Fruit fly (Drosophila melanogaster) whole organism, embryonic: Measurements from ENCODE around the gene UbcE2H.

ENCODE experiments used
- Atf6 ChIP-seq: fragments of 200-800 bp; sonication (Bioruptor generic); IDR thresholded peaks from 2 replicates; pipeline ENCODE4 v1.3.6; 2022; ENCODE audit warnings: missing biosample characterization, missing genetic modification characterization
- B-H2 ChIP-seq: fragments of 200-800 bp; sonication (Bioruptor generic); optimal IDR thresholded peaks from 2 replicates; lab custom pipeline; 2018; ENCODE audit warnings: missing biosample characterization, mild to moderate bottlenecking, missing genetic modification characterization
- CG10321 ChIP-seq: fragments of 200-800 bp; sonication (Bioruptor generic); IDR thresholded peaks from 2 replicates; pipeline ENCODE4 v1.3.6; 2022; ENCODE audit warnings: missing biosample characterization, missing genetic modification characterization
- CG10431 ChIP-seq: fragments of 200-800 bp; sonication (Bioruptor generic); optimal IDR thresholded peaks from 3 replicates; lab custom pipeline; 2018; ENCODE audit warnings: missing biosample characterization, mild to moderate bottlenecking, missing genetic modification characterization
- CG11398 ChIP-seq: fragments of 200-800 bp; sonication (Bioruptor generic); optimal IDR thresholded peaks from 2 replicates; lab custom pipeline; 2016; ENCODE audit warnings: missing biosample characterization, missing genetic modification characterization
- CG12071 ChIP-seq: fragments of 200-800 bp; sonication (Bioruptor generic); optimal IDR thresholded peaks from 3 replicates; lab custom pipeline; 2018; ENCODE audit warnings: missing biosample characterization, mild to moderate bottlenecking, missing genetic modification characterization
- CG12769 ChIP-seq: fragments of 200-800 bp; sonication (Bioruptor generic); optimal IDR thresholded peaks from 2 replicates; lab custom pipeline; 2019; ENCODE audit warnings: missing biosample characterization, mild to moderate bottlenecking, missing genetic modification characterization, moderate library complexity
- CG13424 ChIP-seq: fragments of 200-800 bp; sonication (Bioruptor generic); optimal IDR thresholded peaks from 2 replicates; lab custom pipeline; 2019; ENCODE audit warnings: missing biosample characterization, mild to moderate bottlenecking, missing genetic modification characterization, moderate library complexity
- CG15073 ChIP-seq: fragments of 200-800 bp; sonication (Bioruptor generic); optimal IDR thresholded peaks from 2 replicates; lab custom pipeline; 2016; ENCODE audit warnings: missing biosample characterization, missing genetic modification characterization
- CG17612 ChIP-seq: fragments of 200-800 bp; sonication (Bioruptor generic); IDR thresholded peaks from 2 replicates; pipeline ENCODE4 v1.3.6; 2022; ENCODE audit warnings: missing biosample characterization, missing genetic modification characterization
- CG3838 ChIP-seq: fragments of 200-800 bp; sonication (Bioruptor generic); optimal IDR thresholded peaks from 3 replicates; lab custom pipeline; 2016; ENCODE audit warnings: missing biosample characterization, missing genetic modification characterization
- CG4328 ChIP-seq: fragments of 200-800 bp; sonication (Bioruptor generic); optimal IDR thresholded peaks from 3 replicates; lab custom pipeline; 2017; ENCODE audit warnings: missing biosample characterization, missing genetic modification reagents, missing genetic modification characterization
- CG6654 ChIP-seq: fragments of 200-800 bp; sonication (Bioruptor generic); optimal IDR thresholded peaks from 2 replicates; lab custom pipeline; 2017; ENCODE audit warnings: missing biosample characterization, mild to moderate bottlenecking, missing genetic modification characterization
- CG7357 ChIP-seq: fragments of 200-800 bp; sonication (Bioruptor generic); IDR thresholded peaks from 3 replicates; pipeline ENCODE4 v1.3.6; 2022; ENCODE audit warnings: missing biosample characterization, missing genetic modification characterization
- CG7556 ChIP-seq: fragments of 200-800 bp; sonication (Bioruptor generic); optimal IDR thresholded peaks from 2 replicates; lab custom pipeline; 2017; ENCODE audit warnings: missing biosample characterization, mild to moderate bottlenecking, missing genetic modification characterization
- CG7928 ChIP-seq: fragments of 200-800 bp; sonication (Bioruptor generic); optimal IDR thresholded peaks from 2 replicates; lab custom pipeline; 2017; ENCODE audit warnings: missing biosample characterization, mild to moderate bottlenecking, missing genetic modification characterization
- CG8089 ChIP-seq: fragments of 200-800 bp; sonication (Bioruptor generic); optimal IDR thresholded peaks from 3 replicates; lab custom pipeline; 2016; ENCODE audit warnings: missing biosample characterization, missing genetic modification characterization
- CG8924 ChIP-seq: fragments of 200-800 bp; optimal IDR thresholded peaks from 3 replicates; lab custom pipeline; 2019; ENCODE audit warnings: missing biosample characterization, mild to moderate bottlenecking, missing genetic modification characterization, moderate library complexity
- CG9609 ChIP-seq: fragments of 200-800 bp; sonication (Bioruptor generic); optimal IDR thresholded peaks from 3 replicates; lab custom pipeline; 2016; ENCODE audit warnings: missing biosample characterization, missing genetic modification characterization
- CG9727 ChIP-seq: fragments of 200-800 bp; sonication (Bioruptor generic); optimal IDR thresholded peaks from 3 replicates; lab custom pipeline; 2017; ENCODE audit warnings: missing biosample characterization, mild to moderate bottlenecking, missing genetic modification characterization
- CrebB ChIP-seq: fragments of 200-800 bp; sonication (Bioruptor generic); optimal IDR thresholded peaks from 3 replicates; lab custom pipeline; 2018; ENCODE audit warnings: missing biosample characterization, mild to moderate bottlenecking, missing genetic modification characterization
- Deaf1 ChIP-seq: fragments of 200-800 bp; optimal IDR thresholded peaks from 3 replicates; lab custom pipeline; 2019; ENCODE audit warnings: missing biosample characterization, mild to moderate bottlenecking, missing genetic modification characterization, moderate library complexity
- Dfd ChIP-seq, 2 experiments: fragments of >200 bp; optimal IDR thresholded peaks; 2 replicates each; lab custom pipeline; 2017; ENCODE audit warnings: missing biosample characterization in 2 of 2, missing genetic modification characterization in 2 of 2
- Hr39 ChIP-seq: fragments of >200 bp; optimal IDR thresholded peaks from 2 replicates; lab custom pipeline; 2017
- Kr ChIP-seq: fragments of 200-800 bp; sonication (Bioruptor generic); optimal IDR thresholded peaks from 2 replicates; lab custom pipeline; 2017; ENCODE audit warnings: missing biosample characterization, mild to moderate bottlenecking, missing genetic modification characterization
- Side ChIP-seq: fragments of 200-800 bp; sonication (Bioruptor generic); optimal IDR thresholded peaks from 2 replicates; lab custom pipeline; 2016; ENCODE audit warnings: missing biosample characterization, missing genetic modification characterization
- TFAM ChIP-seq: fragments of 200-800 bp; sonication (Bioruptor generic); optimal IDR thresholded peaks from 2 replicates; lab custom pipeline; 2017; ENCODE audit warnings: missing biosample characterization, missing genetic modification characterization, inconsistent platforms
- ac ChIP-seq: fragments of 200-800 bp; sonication (Bioruptor generic); optimal IDR thresholded peaks from 3 replicates; lab custom pipeline; 2017; ENCODE audit warnings: missing biosample characterization, mild to moderate bottlenecking, missing genetic modification characterization
- ap ChIP-seq: fragments of 200-800 bp; sonication (Bioruptor generic); IDR thresholded peaks from 2 replicates; pipeline ENCODE4 v1.3.6; 2022; ENCODE audit warnings: missing biosample characterization, missing genetic modification characterization
- br ChIP-seq: fragments of >200 bp; optimal IDR thresholded peaks from 2 replicates; lab custom pipeline; 2017
- cg ChIP-seq: fragments of 200-800 bp; sonication (Bioruptor generic); optimal IDR thresholded peaks from 3 replicates; lab custom pipeline; 2019; ENCODE audit warnings: missing biosample characterization, mild to moderate bottlenecking, missing genetic modification characterization, moderate library complexity
- ci ChIP-seq: fragments of 200-800 bp; sonication (Bioruptor generic); IDR thresholded peaks from 3 replicates; pipeline ENCODE4 v1.3.6; 2022; ENCODE audit warnings: missing biosample characterization, missing genetic modification characterization
- esg ChIP-seq: fragments of 200-800 bp; sonication (Bioruptor generic); conservative IDR thresholded peaks from 2 replicates; pipeline ENCODE4 v1.3.6; 2022; ENCODE audit warnings: missing biosample characterization, missing genetic modification characterization
- fd3F ChIP-seq: fragments of 200-800 bp; sonication (Bioruptor generic); optimal IDR thresholded peaks from 2 replicates; lab custom pipeline; 2018; ENCODE audit warnings: missing biosample characterization, mild to moderate bottlenecking, missing genetic modification characterization, moderate library complexity
- ftz-f1 ChIP-seq: fragments of 200-800 bp; sonication (Bioruptor generic); optimal IDR thresholded peaks from 2 replicates; lab custom pipeline; 2016; ENCODE audit warnings: missing biosample characterization, missing genetic modification characterization
- insv ChIP-seq, 2 experiments: fragments of 200-800 bp; sonication (Bioruptor generic); optimal IDR thresholded peaks; 3 replicates each; lab custom pipeline; 2016 to 2018; ENCODE audit warnings: missing biosample characterization in 2 of 2, missing genetic modification characterization in 2 of 2
- klu ChIP-seq: fragments of 200-800 bp; sonication (Bioruptor generic); IDR thresholded peaks from 2 replicates; pipeline ENCODE4 v1.3.6; 2022; ENCODE audit warnings: missing biosample characterization, missing genetic modification characterization
- nmo ChIP-seq: fragments of 200-800 bp; sonication (Bioruptor generic); optimal IDR thresholded peaks from 2 replicates; lab custom pipeline; 2018; ENCODE audit warnings: missing biosample characterization, mild to moderate bottlenecking, missing genetic modification characterization, moderate library complexity
- onecut ChIP-seq: fragments of 200-800 bp; sonication (Bioruptor generic); IDR thresholded peaks from 2 replicates; pipeline ENCODE4 v1.3.6; 2022; ENCODE audit warnings: missing biosample characterization, missing genetic modification characterization
- pnt ChIP-seq: fragments of 200-800 bp; sonication (Bioruptor generic); optimal IDR thresholded peaks from 3 replicates; lab custom pipeline; 2016; ENCODE audit warnings: missing biosample characterization, missing genetic modification characterization
- pum ChIP-seq: fragments of 200-800 bp; sonication (Bioruptor generic); optimal IDR thresholded peaks from 2 replicates; lab custom pipeline; 2016; ENCODE audit warnings: missing biosample characterization, missing genetic modification characterization
- scrt ChIP-seq: fragments of 200-800 bp; sonication (Bioruptor generic); optimal IDR thresholded peaks from 2 replicates; lab custom pipeline; 2018; ENCODE audit warnings: missing biosample characterization, mild to moderate bottlenecking, missing genetic modification characterization, moderate library complexity
- sima ChIP-seq: fragments of 200-800 bp; sonication (Bioruptor generic); optimal IDR thresholded peaks from 2 replicates; lab custom pipeline; 2016; ENCODE audit warnings: missing biosample characterization, missing genetic modification characterization
- slou ChIP-seq: fragments of 200-800 bp; sonication (Bioruptor generic); optimal IDR thresholded peaks from 3 replicates; lab custom pipeline; 2016; ENCODE audit warnings: missing biosample characterization, missing genetic modification characterization
- sr ChIP-seq: fragments of 200-800 bp; sonication (Bioruptor generic); IDR thresholded peaks from 3 replicates; pipeline ENCODE4 v1.3.6; 2022; ENCODE audit warnings: missing biosample characterization, missing genetic modification characterization
- tll ChIP-seq, 2 experiments: fragments of 200-800 bp in 1 of 2; fragments of >200 bp in 1 of 2; sonication (Bioruptor generic) in 1 of 2; optimal IDR thresholded peaks; 2 replicates each; lab custom pipeline; 2017 to 2019; ENCODE audit warnings: missing biosample characterization in 2 of 2, missing genetic modification characterization in 2 of 2, mild to moderate bottlenecking in 1 of 2, moderate library complexity in 1 of 2
- trh ChIP-seq: fragments of 200-800 bp; sonication (Bioruptor generic); optimal IDR thresholded peaks from 2 replicates; lab custom pipeline; 2016; ENCODE audit warnings: missing biosample characterization, missing genetic modification characterization
- tup ChIP-seq: fragments of 200-800 bp; sonication (Bioruptor generic); optimal IDR thresholded peaks from 2 replicates; lab custom pipeline; 2016; ENCODE audit warnings: missing biosample characterization, mild to moderate bottlenecking, missing genetic modification characterization, moderate library complexity
- unc-4 ChIP-seq: fragments of 200-800 bp; sonication (Bioruptor generic); IDR thresholded peaks from 2 replicates; pipeline ENCODE4 v1.3.6; 2022; ENCODE audit warnings: missing biosample characterization, missing genetic modification characterization; ENCODE audit not compliant: partially characterized antibody
- vnd ChIP-seq: fragments of 200-800 bp; sonication (Bioruptor generic); IDR thresholded peaks from 3 replicates; pipeline ENCODE4 v1.3.6; 2022; ENCODE audit warnings: missing biosample characterization, missing genetic modification characterization; ENCODE audit not compliant: partially characterized antibody

UbcE2H gene

DNA sequence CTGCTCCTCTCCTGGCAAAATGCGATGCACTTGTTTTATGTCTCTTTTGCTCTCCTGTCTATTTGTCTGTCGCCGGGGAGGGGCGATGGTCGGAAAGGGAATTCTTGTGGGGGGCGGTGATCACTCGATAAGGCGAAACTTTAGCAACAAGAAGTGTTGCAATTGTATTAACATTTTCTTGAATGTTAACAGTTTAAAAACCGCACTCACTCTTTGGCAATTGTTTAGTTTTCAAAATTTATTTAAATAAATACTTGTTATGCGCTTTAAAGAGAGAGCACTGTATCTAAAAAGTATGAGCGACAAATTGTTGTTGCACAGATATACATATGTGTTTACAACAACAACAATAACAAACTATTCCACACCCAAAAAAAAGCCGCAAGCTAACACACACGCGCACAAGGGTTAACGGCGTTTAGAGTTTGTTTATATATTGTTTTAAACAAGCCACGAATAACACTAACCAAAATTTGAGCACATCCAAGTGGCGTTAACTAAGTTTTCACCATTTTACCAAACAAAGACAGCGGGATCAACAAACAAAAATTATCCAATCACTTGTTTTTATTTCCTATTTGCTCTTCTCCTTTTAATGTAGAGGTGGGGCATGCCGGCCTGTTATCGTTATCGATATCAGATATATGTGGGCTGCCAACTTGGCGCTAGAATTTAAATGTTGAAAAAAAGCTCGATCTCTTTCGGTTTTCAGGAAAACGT lies 7.8 kb upstream of the UbcE2H start, which contains the start of gene CG2258 (continued):
- TF ChIP-seq CG13424 (tag; lab: Kevin White, UChicago) (peak; percentile 91), CG11398 (GFP tag; lab: Kevin White, UChicago) (peak; percentile 66), Side (no peak), TFAM (GFP tag; lab: Kevin White, UChicago) (peak; percentile 7), ci (GFP tag; lab: Robert Waterston, UW) (peak; percentile 93), CG6654 (GFP tag; lab: Kevin White, UChicago) (peak; percentile 71), ftz-f1 (GFP tag; lab: Kevin White, UChicago) (no peak), vnd (no peak), pnt (no peak), slou (GFP tag; lab: Kevin White, UChicago) (peak; percentile 52), CrebB (peak; percentile 74), CG10321 (GFP tag; lab: Robert Waterston, UW) (peak; percentile 47; the same call in 1 of the 2 replicates), CG7357 (GFP tag; lab: Robert Waterston, UW) (peak; percentile 60; the same call in 1 of the 3 replicates), fd3F (GFP tag; lab: Kevin White, UChicago) (peak; percentile 81), CG9609 (GFP tag; lab: Kevin White, UChicago) (peak; percentile 75), CG3838 (GFP tag; lab: Kevin White, UChicago) (peak; percentile 15), Kr (GFP tag; lab: Kevin White, UChicago) (no peak), CG17612 (GFP tag; lab: Robert Waterston, UW) (peak; percentile 61), ap (peak; percentile 80), sr (peak; percentile 70; the same call in 1 of the 3 replicates), CG12769 (tag; lab: Kevin White, UChicago) (peak; percentile 90), trh (peak; percentile 9), CG8924 (peak; percentile 86), pum (GFP tag; lab: Kevin White, UChicago) (no peak), esg (GFP tag; lab: Robert Waterston, UW) (peak; percentile 78), CG10431 (GFP tag; lab: Kevin White, UChicago) (peak; percentile 75), CG8089 (GFP tag; lab: Kevin White, UChicago) (peak; percentile 46), CG7928 (GFP tag; lab: Kevin White, UChicago) (peak; percentile 53), CG7556 (GFP tag; lab: Kevin White, UChicago) (peak; percentile 76), insv (GFP tag; optimal IDR thresholded peaks at IDR 0.05; lab: Kevin White, UChicago) (no peak), Atf6 (GFP tag; lab: Robert Waterston, UW) (peak; percentile 82), B-H2 (GFP tag; lab: Kevin White, UChicago) (peak; percentile 54), CG9727 (GFP tag; lab: Kevin White, UChicago) (peak; percentile 67), tup (GFP tag; lab: Kevin White, UChicago) (peak; percentile 58), Hr39 (lab: Kevin White, UChicago) (no peak), tll (GFP tag; optimal IDR thresholded peaks at IDR 0.05; lab: Kevin White, UChicago) (no peak), ac (GFP tag; lab: Kevin White, UChicago) (no peak), CG12071 (GFP tag; lab: Kevin White, UChicago) (peak; percentile 86), CG15073 (GFP tag; lab: Kevin White, UChicago) (no peak), cg (peak; percentile 59), CG4328 (GFP tag; lab: Kevin White, UChicago) (peak; percentile 77), onecut (GFP tag; lab: Robert Waterston, UW) (peak; percentile 53; the same call in 1 of the 2 replicates), Deaf1 (peak; percentile 60), nmo (GFP tag; lab: Kevin White, UChicago) (peak; percentile 89), unc-4 (peak; percentile 36; the same call in 1 of the 2 replicates), scrt (GFP tag; lab: Kevin White, UChicago) (peak; percentile 77), sima (GFP tag; lab: Kevin White, UChicago) (no peak), br (lab: Kevin White, UChicago) (no peak), Dfd (GFP tag; optimal IDR thresholded peaks at IDR 0.05; lab: Kevin White, UChicago) (no peak), klu (GFP tag; lab: Robert Waterston, UW) (peak; percentile 68)
